Fruit fly (Drosophila melanogaster): ENCODE data around the gene SF1.
A peak's percentile ranks its signal among the peaks of the same experiment; 100 is the strongest.

Gene SF1

DNA sequence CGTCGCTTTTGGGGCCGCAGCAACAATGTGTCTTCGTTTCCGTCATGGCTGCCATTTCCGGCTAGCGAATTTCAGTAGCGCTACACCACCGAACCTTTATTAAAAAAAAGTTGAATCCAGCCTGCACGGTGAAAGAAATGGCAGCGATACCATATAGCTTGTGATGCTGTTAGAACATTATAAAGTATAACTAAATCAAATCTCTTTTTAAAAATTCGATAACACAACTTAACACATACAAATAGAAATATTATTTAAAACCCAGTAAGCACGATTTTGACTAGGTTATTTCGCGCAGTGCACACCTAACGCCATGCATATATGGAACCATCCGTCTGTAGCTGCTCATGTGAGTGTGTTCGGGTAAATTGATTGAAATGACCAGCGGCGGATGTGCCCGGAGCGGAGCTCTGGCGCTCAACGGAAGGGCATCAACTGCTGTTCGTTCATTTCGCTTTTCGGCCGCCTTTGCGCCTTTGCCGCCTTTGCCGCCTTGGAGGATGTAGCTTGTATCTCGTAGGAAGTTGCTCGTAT, 14.1 kb upstream of the SF1 start:
- TF ChIP-seq CG13775 (GFP tag; optimal IDR thresholded peaks at IDR 0.05) (peak; percentile 3), CG15514 (GFP tag; optimal IDR thresholded peaks at IDR 0.05) (peak; percentile 55), CG13296 (GFP tag; optimal IDR thresholded peaks at IDR 0.05) (peak; percentile 57), org-1 (GFP tag; optimal IDR thresholded peaks at IDR 0.05) (peak; percentile 18), gro (GFP tag; optimal IDR thresholded peaks at IDR 0.05) (peak; percentile 15), CG8089 (GFP tag; optimal IDR thresholded peaks at IDR 0.05) (no peak), caup (GFP tag; optimal IDR thresholded peaks at IDR 0.05; ENCODE audit: severe bottlenecking) (peak; percentile 48), gce (GFP tag; IDR thresholded peaks at IDR 0.05) (no peak), CG11247 (GFP tag; IDR thresholded peaks at IDR 0.05) (no peak), CG8388 (GFP tag; optimal IDR thresholded peaks at IDR 0.05) (no peak), HLH54F (GFP tag; optimal IDR thresholded peaks at IDR 0.05) (peak; percentile 14), gsb-n (tag; optimal IDR thresholded peaks at IDR 0.05) (no peak), Six4 (GFP tag; optimal IDR thresholded peaks at IDR 0.05) (no peak), Myb (GFP tag; optimal IDR thresholded peaks at IDR 0.05) (peak; percentile 12), peb (GFP tag; IDR thresholded peaks at IDR 0.05) (no peak), jigr1 (GFP tag; IDR thresholded peaks at IDR 0.05) (no peak), CG18619 (GFP tag; optimal IDR thresholded peaks at IDR 0.05) (peak; percentile 45), Atf6 (GFP tag; IDR thresholded peaks at IDR 0.05) (0 out of 2 replicates have a peak, but pooled peaks have one; percentile 22), schlank (tag; optimal IDR thresholded peaks at IDR 0.05) (peak; percentile 24), CG4360 (GFP tag; IDR thresholded peaks at IDR 0.05) (no peak), Bgb (GFP tag; IDR thresholded peaks at IDR 0.05; ENCODE audit: partially characterized antibody) (no peak), Xrp1 (GFP tag; IDR thresholded peaks at IDR 0.05) (0 out of 2 replicates have a peak, but pooled peaks have one; percentile 10), pfk (GFP tag; optimal IDR thresholded peaks at IDR 0.05) (no peak), CG7556 (GFP tag; optimal IDR thresholded peaks at IDR 0.05) (peak; percentile 69), Dfd (GFP tag; optimal IDR thresholded peaks at IDR 0.05) (no peak), ttk (GFP tag; IDR thresholded peaks at IDR 0.05) (0 out of 2 replicates have a peak, but pooled peaks have one; percentile 36), Dll (GFP tag; IDR thresholded peaks at IDR 0.05; ENCODE audit: partially characterized antibody) (no peak), Ada2b (GFP tag; IDR thresholded peaks at IDR 0.05) (peak; percentile 32; the same call in 1 of the 2 replicates), pita (GFP tag; optimal IDR thresholded peaks at IDR 0.05) (no peak), CG7786 (GFP tag; optimal IDR thresholded peaks at IDR 0.05) (no peak), NFAT (GFP tag; IDR thresholded peaks at IDR 0.05) (no peak), CG11504 (tag; optimal IDR thresholded peaks at IDR 0.05) (peak; percentile 61), CG12219 (GFP tag; optimal IDR thresholded peaks at IDR 0.05) (peak; percentile 24), vnd (GFP tag; IDR thresholded peaks at IDR 0.05; ENCODE audit: partially characterized antibody) (no peak), Dek (tag; optimal IDR thresholded peaks at IDR 0.05) (peak; percentile 45), CG12391 (tag; optimal IDR thresholded peaks at IDR 0.05) (peak; percentile 20), Ets97D (GFP tag; optimal IDR thresholded peaks at IDR 0.05) (peak; percentile 12), Oli (tag; optimal IDR thresholded peaks at IDR 0.05) (peak; percentile 1), dati (GFP tag; IDR thresholded peaks at IDR 0.05) (no peak), CG11085 (GFP tag; IDR thresholded peaks at IDR 0.05) (0 out of 2 replicates have a peak, but pooled peaks have one; percentile 10), CG1233 (GFP tag; optimal IDR thresholded peaks at IDR 0.05) (peak; percentile 7), sc (optimal IDR thresholded peaks at IDR 0.05) (no peak), sc (GFP tag; optimal IDR thresholded peaks at IDR 0.05) (no peak), stc (GFP tag; IDR thresholded peaks at IDR 0.05) (no peak), ase (GFP tag; IDR thresholded peaks at IDR 0.05) (no peak), toy (GFP tag; IDR thresholded peaks at IDR 0.05) (no peak), CG13424 (tag; optimal IDR thresholded peaks at IDR 0.05) (peak; percentile 50), unpg (GFP tag; optimal IDR thresholded peaks at IDR 0.05) (peak; percentile 29), grau (tag; optimal IDR thresholded peaks at IDR 0.05) (peak; percentile 60), Spps (tag; optimal IDR thresholded peaks at IDR 0.05) (no peak), CG3281 (GFP tag; optimal IDR thresholded peaks at IDR 0.05) (peak; percentile 58)
